Worm (Caenorhabditis elegans) whole organism, L2 larva: ENCODE measurements around the gene srt-7.

Experiments used
- C34F6.9 ChIP-seq: fragments of 150-350 bp; optimal IDR thresholded peaks from 2 replicates; lab custom pipeline; 2014; ENCODE audit warnings: missing biosample characterization, missing genetic modification characterization
- R02D3.7 ChIP-seq: fragments of 150-350 bp; optimal IDR thresholded peaks from 2 replicates; lab custom pipeline; 2014; ENCODE audit warnings: missing biosample characterization, missing genetic modification characterization
- ZK546.5 ChIP-seq: sonication (generic microtip); optimal IDR thresholded peaks from 2 replicates; lab custom pipeline; 2017; ENCODE audit warnings: missing biosample characterization, missing genetic modification characterization
- egl-27 ChIP-seq: sonication (generic microtip); optimal IDR thresholded peaks from 3 replicates; lab custom pipeline; 2017; ENCODE audit warnings: missing biosample characterization, missing genetic modification reagents, missing genetic modification characterization
- mdl-1 ChIP-seq, 2 experiments: fragments of 150-350 bp in 1 of 2; sonication (generic microtip) in 1 of 2; optimal IDR thresholded peaks; 2 replicates each; lab custom pipeline; 2017; ENCODE audit warnings: missing biosample characterization in 2 of 2, missing genetic modification characterization in 2 of 2
- nhr-11 ChIP-seq: fragments of 150-350 bp; optimal IDR thresholded peaks from 2 replicates; lab custom pipeline; 2014; ENCODE audit warnings: missing biosample characterization, missing genetic modification characterization
- nhr-25 ChIP-seq: fragments of 150-350 bp; sonication (generic microtip); optimal IDR thresholded peaks from 3 replicates; lab custom pipeline; 2014; ENCODE audit warnings: missing biosample characterization, missing genetic modification characterization
- snpc-4 ChIP-seq: fragments of 150-350 bp; optimal IDR thresholded peaks from 2 replicates; lab custom pipeline; 2014; ENCODE audit warnings: missing biosample characterization, missing genetic modification characterization
- unc-62 ChIP-seq: fragments of 150-350 bp; optimal IDR thresholded peaks from 2 replicates; lab custom pipeline; 2014; ENCODE audit warnings: missing biosample characterization, missing genetic modification reagents, missing genetic modification characterization
- zag-1 ChIP-seq: fragments of 150-350 bp; optimal IDR thresholded peaks from 2 replicates; lab custom pipeline; 2014; ENCODE audit warnings: missing biosample characterization, missing genetic modification characterization
- ztf-11 ChIP-seq: sonication (generic microtip); optimal IDR thresholded peaks from 2 replicates; lab custom pipeline; 2017; ENCODE audit warnings: missing biosample characterization, missing genetic modification characterization

- TF ChIP-seq unc-62 (GFP tag; lab: Kevin White, UChicago): no peak
- TF ChIP-seq zag-1: no peak
- no peak for TF ChIP-seq nhr-11
- TF ChIP-seq nhr-25: no peak
- TF ChIP-seq R02D3.7: no peak
- no peak for TF ChIP-seq ztf-11 (tag; lab: Kevin White, UChicago)
- TF ChIP-seq C34F6.9 (tag; lab: Kevin White, UChicago): no peak
- TF ChIP-seq egl-27 (tag; lab: Kevin White, UChicago): no peak
- TF ChIP-seq snpc-4: no peak
- TF ChIP-seq mdl-1 (tag; optimal IDR thresholded peaks at IDR 0.05; lab: Kevin White, UChicago): no peak
- TF ChIP-seq ZK546.5 (tag; lab: Kevin White, UChicago): no peak
These were observed 47.2 kb downstream of the srt-7 start, which contains the start of gene tat-6 for ce11 chrV:3128803-3129202.
